Fruit fly (Drosophila melanogaster): ENCODE measurements around the gene Fer1.
A peak's percentile ranks its signal among the peaks of the same experiment; 100 is the strongest.

The Fer1 gene

DNA sequence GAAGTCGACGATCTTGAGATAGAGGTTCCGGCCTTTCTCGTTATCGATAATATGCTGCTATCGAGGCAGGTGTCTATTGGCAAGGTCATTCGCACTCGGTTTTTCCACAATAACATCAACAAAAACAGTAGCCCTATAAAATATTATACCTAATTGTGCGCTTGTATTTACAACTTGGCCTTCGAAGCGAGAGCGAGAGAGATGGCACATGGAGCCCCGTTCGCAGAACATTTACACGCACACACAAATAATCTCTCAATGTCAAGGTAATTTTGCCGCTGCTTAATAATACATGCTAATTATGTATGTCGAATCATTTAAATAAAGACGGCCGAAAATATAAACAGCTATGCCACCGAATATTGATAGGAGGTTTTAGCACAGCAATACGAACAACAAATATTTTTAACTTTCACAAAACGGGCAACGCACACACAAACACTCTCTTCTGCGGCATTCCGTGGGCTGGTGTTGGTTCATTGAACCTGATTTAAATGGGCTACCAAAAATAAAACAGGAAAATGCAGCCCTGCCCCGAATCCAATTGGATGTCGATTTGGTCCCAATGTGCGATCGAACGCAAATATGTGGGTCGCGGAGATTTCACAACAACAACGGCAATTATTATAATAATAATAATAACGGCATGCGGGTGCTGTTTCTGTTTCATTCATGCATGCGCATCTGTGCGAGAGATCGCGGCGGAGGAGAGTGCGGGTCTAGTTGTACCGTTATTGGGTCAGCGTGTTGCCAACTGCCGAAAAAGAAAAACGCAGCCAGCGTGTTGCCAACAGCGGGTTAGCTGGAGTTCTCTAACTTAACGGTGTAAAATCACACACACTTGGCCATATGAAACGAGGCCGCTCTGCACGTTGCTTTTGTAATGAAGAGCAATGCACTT, 13.6 kb upstream of the Fer1 start (continued):
- TF ChIP-seq CG31365 (tag; optimal IDR thresholded peaks at IDR 0.05): no peak
- peak; percentile 45 for TF ChIP-seq Vsx1 (GFP tag; optimal IDR thresholded peaks at IDR 0.05)
- TF ChIP-seq fu2 (GFP tag; optimal IDR thresholded peaks at IDR 0.05): no peak
- TF ChIP-seq E2f2 (GFP tag; IDR thresholded peaks at IDR 0.05): no peak
- TF ChIP-seq B-H1 (GFP tag; IDR thresholded peaks at IDR 0.05): no peak
- no peak for TF ChIP-seq CG7928 (GFP tag; optimal IDR thresholded peaks at IDR 0.05)
- no peak for TF ChIP-seq Hey (tag; optimal IDR thresholded peaks at IDR 0.05)
- TF ChIP-seq CG18262 (tag; optimal IDR thresholded peaks at IDR 0.05): no peak
- TF ChIP-seq sd (tag; optimal IDR thresholded peaks at IDR 0.05): peak; percentile 91
- TF ChIP-seq da (GFP tag; optimal IDR thresholded peaks at IDR 0.05): no peak
- no peak for TF ChIP-seq CG14860 (GFP tag; IDR thresholded peaks at IDR 0.05; ENCODE audit: partially characterized antibody)
- no peak for TF ChIP-seq Poxn (GFP tag; IDR thresholded peaks at IDR 0.05)
- TF ChIP-seq grn (GFP tag; optimal IDR thresholded peaks at IDR 0.05): no peak
- TF ChIP-seq CG17912 (GFP tag; optimal IDR thresholded peaks at IDR 0.05): no peak
- TF ChIP-seq NK7.1 (GFP tag; optimal IDR thresholded peaks at IDR 0.05): no peak
- TF ChIP-seq CG11093 (GFP tag; IDR thresholded peaks at IDR 0.05): no peak
- no peak for TF ChIP-seq eve (GFP tag; optimal IDR thresholded peaks at IDR 0.05)
- TF ChIP-seq gcm2 (GFP tag; optimal IDR thresholded peaks at IDR 0.05): no peak
- no peak for TF ChIP-seq Camta (GFP tag; optimal IDR thresholded peaks at IDR 0.05)
- TF ChIP-seq CG6654 (GFP tag; optimal IDR thresholded peaks at IDR 0.05): no peak
- TF ChIP-seq cg (GFP tag; optimal IDR thresholded peaks at IDR 0.05): peak; percentile 56
- no peak for TF ChIP-seq trh (GFP tag; optimal IDR thresholded peaks at IDR 0.05)
- TF ChIP-seq Hr39 (optimal IDR thresholded peaks at IDR 0.05): no peak
- TF ChIP-seq CG32772 (GFP tag; IDR thresholded peaks at IDR 0.05): no peak
- TF ChIP-seq CG4328 (GFP tag; optimal IDR thresholded peaks at IDR 0.05): no peak
- no peak for TF ChIP-seq cato (GFP tag; optimal IDR thresholded peaks at IDR 0.05; ENCODE audit: borderline replicate concordance)
- no peak for TF ChIP-seq CG32767 (GFP tag; IDR thresholded peaks at IDR 0.05)
- TF ChIP-seq Fer3 (tag; optimal IDR thresholded peaks at IDR 0.05): no peak
- TF ChIP-seq Adf1 (GFP tag; IDR thresholded peaks at IDR 0.05): no peak; the same call in 1 of the 2 replicates
- no peak for TF ChIP-seq CG10565 (GFP tag; optimal IDR thresholded peaks at IDR 0.05)
- no peak for TF ChIP-seq CG6791 (GFP tag; IDR thresholded peaks at IDR 0.05; ENCODE audit: partially characterized antibody)
- no peak for TF ChIP-seq Atf6 (GFP tag; IDR thresholded peaks at IDR 0.05)
- no peak for TF ChIP-seq sna (GFP tag; IDR thresholded peaks at IDR 0.05; ENCODE audit: partially characterized antibody)
- no peak for TF ChIP-seq HLH3B (GFP tag; IDR thresholded peaks at IDR 0.05)
- TF ChIP-seq Ets97D (GFP tag; optimal IDR thresholded peaks at IDR 0.05): no peak
- TF ChIP-seq Xbp1 (GFP tag; optimal IDR thresholded peaks at IDR 0.05): no peak
- no peak for TF ChIP-seq Rfx (GFP tag; IDR thresholded peaks at IDR 0.05)
- peak; percentile 60 for TF ChIP-seq CG12769 (tag; optimal IDR thresholded peaks at IDR 0.05)
- no peak for TF ChIP-seq fd3F (GFP tag; optimal IDR thresholded peaks at IDR 0.05)
- no peak for TF ChIP-seq sqz (GFP tag; optimal IDR thresholded peaks at IDR 0.05)
- no peak for TF ChIP-seq CG12104 (GFP tag; optimal IDR thresholded peaks at IDR 0.05)
- TF ChIP-seq Dad (GFP tag; optimal IDR thresholded peaks at IDR 0.05): no peak
- no peak for TF ChIP-seq vfl (GFP tag; optimal IDR thresholded peaks at IDR 0.05)
- TF ChIP-seq gro (GFP tag; optimal IDR thresholded peaks at IDR 0.05): no peak
- TF ChIP-seq Hmr (GFP tag; optimal IDR thresholded peaks at IDR 0.05): no peak
- no peak for TF ChIP-seq Ssrp (tag; optimal IDR thresholded peaks at IDR 0.05)
- TF ChIP-seq HmgD (GFP tag; optimal IDR thresholded peaks at IDR 0.05): no peak
- TF ChIP-seq Kr (GFP tag; optimal IDR thresholded peaks at IDR 0.05): peak; percentile 50
- TF ChIP-seq en (GFP tag; optimal IDR thresholded peaks at IDR 0.05): no peak
- peak; percentile 8; the same call in 1 of the 2 replicates for TF ChIP-seq seq (GFP tag; IDR thresholded peaks at IDR 0.05)

Measured in whole organism, embryonic.